Worm (Caenorhabditis elegans) whole organism, early embryonic: ENCODE measurements around the gene ZK154.4.

Experiments
- B0310.2 ChIP-seq: sonication (generic microtip); optimal IDR thresholded peaks from 2 replicates; lab custom pipeline; 2016; ENCODE audit warnings: mild to moderate bottlenecking, missing genetic modification characterization, missing compliant biosample characterization
- F13C5.2 ChIP-seq: sonication (generic microtip); optimal IDR thresholded peaks from 2 replicates; lab custom pipeline; 2017; ENCODE audit warnings: mild to moderate bottlenecking, missing genetic modification characterization, inconsistent platforms, missing compliant biosample characterization
- aly-1 ChIP-seq: sonication (generic microtip); optimal IDR thresholded peaks from 2 replicates; lab custom pipeline; 2016; ENCODE audit warnings: missing genetic modification characterization, missing compliant biosample characterization
- ama-1 ChIP-seq: fragments of 150-350 bp; optimal IDR thresholded peaks from 2 replicates; lab custom pipeline; 2014
- ceh-13 ChIP-seq: fragments of 200-800 bp; sonication (Bioruptor generic); optimal IDR thresholded peaks from 2 replicates; lab custom pipeline; 2018; ENCODE audit warnings: mild to moderate bottlenecking, missing genetic modification characterization, missing compliant biosample characterization
- ceh-36 ChIP-seq: sonication (generic microtip); optimal IDR thresholded peaks from 2 replicates; lab custom pipeline; 2016; ENCODE audit warnings: missing genetic modification characterization, inconsistent platforms, missing compliant biosample characterization
- ets-7 ChIP-seq: sonication (generic microtip); optimal IDR thresholded peaks from 2 replicates; lab custom pipeline; 2016; ENCODE audit warnings: missing genotype, missing genetic modification characterization, missing compliant biosample characterization
- flt-1 ChIP-seq: fragments of 200-800 bp; sonication (Bioruptor generic); IDR thresholded peaks from 2 replicates; pipeline ENCODE4 v1.3.6; 2022; ENCODE audit warnings: missing genetic modification characterization, missing compliant biosample characterization
- hmbx-1 ChIP-seq: sonication (generic microtip); optimal IDR thresholded peaks from 2 replicates; lab custom pipeline; 2016; ENCODE audit warnings: mild to moderate bottlenecking, missing genetic modification characterization, missing compliant biosample characterization
- hmg-4 ChIP-seq: fragments of 200-800 bp; sonication (Bioruptor generic); optimal IDR thresholded peaks from 2 replicates; lab custom pipeline; 2018; ENCODE audit warnings: mild to moderate bottlenecking, missing genetic modification characterization, missing compliant biosample characterization
- hnd-1 ChIP-seq: sonication (generic microtip); optimal IDR thresholded peaks from 2 replicates; lab custom pipeline; 2016; ENCODE audit warnings: missing genetic modification characterization, missing compliant biosample characterization
- pes-1 ChIP-seq: fragments of 200-800 bp; sonication (Bioruptor generic); IDR thresholded peaks from 2 replicates; pipeline ENCODE4 v1.3.6; 2022; ENCODE audit warnings: missing genetic modification reagents, missing genetic modification characterization, missing compliant biosample characterization
- scrt-1 ChIP-seq: fragments of 200-800 bp; sonication (Bioruptor generic); IDR thresholded peaks from 2 replicates; pipeline ENCODE4 v1.3.6; 2022; ENCODE audit warnings: missing genetic modification characterization, missing compliant biosample characterization
- sea-1 ChIP-seq: fragments of 200-800 bp; sonication (Bioruptor generic); conservative IDR thresholded peaks from 2 replicates; pipeline ENCODE4 v1.3.6; 2022; ENCODE audit warnings: missing genetic modification characterization, missing compliant biosample characterization
- tbx-11 ChIP-seq: fragments of 200-800 bp; sonication (Bioruptor generic); IDR thresholded peaks from 2 replicates; pipeline ENCODE4 v1.3.6; 2022; ENCODE audit warnings: missing genetic modification characterization, missing compliant biosample characterization
- tbx-37 ChIP-seq: fragments of 200-800 bp; sonication (Bioruptor generic); conservative IDR thresholded peaks from 2 replicates; pipeline ENCODE4 v1.3.6; 2022; ENCODE audit warnings: missing genetic modification reagents, missing genetic modification characterization, missing compliant biosample characterization
- tra-4 ChIP-seq: sonication (generic microtip); optimal IDR thresholded peaks from 2 replicates; lab custom pipeline; 2017; ENCODE audit warnings: missing genetic modification characterization, missing compliant biosample characterization

The ZK154.4 gene

DNA sequence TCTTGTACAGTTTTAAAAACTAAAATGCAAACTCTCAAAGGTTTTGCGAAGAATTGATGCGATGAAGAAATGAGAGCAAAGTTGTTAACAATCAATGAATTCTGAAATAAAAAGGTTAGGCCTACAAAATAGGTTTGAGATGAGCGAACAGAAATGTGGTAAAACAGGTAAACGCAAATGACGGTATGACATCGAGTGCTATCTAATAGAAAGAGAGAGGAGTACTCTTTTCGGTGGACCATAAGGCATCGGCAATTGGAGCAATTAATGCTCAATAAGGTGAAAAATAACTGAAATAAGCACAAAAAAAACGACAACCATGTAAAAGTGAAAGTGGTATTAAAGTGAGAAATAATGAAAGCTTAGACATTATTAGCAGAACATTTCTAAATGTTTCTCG, 46.0 kb downstream of the ZK154.4 start, which contains the start of gene set-12:
TSS of gene set-12 (minus strand) at position 101 of the 400 bp plus-strand sequence.
- TF ChIP-seq flt-1 (GFP tag; lab: Robert Waterston, UW): no peak
- no peak for TF ChIP-seq scrt-1
- no peak for TF ChIP-seq ceh-13 (GFP tag; lab: Kevin White, UChicago)
- TF ChIP-seq sea-1: no peak
- no peak for TF ChIP-seq B0310.2 (tag; lab: Kevin White, UChicago)
- no peak for TF ChIP-seq ceh-36
- no peak for TF ChIP-seq aly-1 (tag; lab: Kevin White, UChicago)
- no peak for TF ChIP-seq F13C5.2 (tag; lab: Kevin White, UChicago)
- no peak for TF ChIP-seq tbx-37 (GFP tag; lab: Robert Waterston, UW)
- TF ChIP-seq pes-1 (GFP tag; lab: Robert Waterston, UW): no peak
- TF ChIP-seq tra-4 (tag; lab: Kevin White, UChicago): no peak
- no peak for TF ChIP-seq hmbx-1 (tag; lab: Kevin White, UChicago)

DNA sequence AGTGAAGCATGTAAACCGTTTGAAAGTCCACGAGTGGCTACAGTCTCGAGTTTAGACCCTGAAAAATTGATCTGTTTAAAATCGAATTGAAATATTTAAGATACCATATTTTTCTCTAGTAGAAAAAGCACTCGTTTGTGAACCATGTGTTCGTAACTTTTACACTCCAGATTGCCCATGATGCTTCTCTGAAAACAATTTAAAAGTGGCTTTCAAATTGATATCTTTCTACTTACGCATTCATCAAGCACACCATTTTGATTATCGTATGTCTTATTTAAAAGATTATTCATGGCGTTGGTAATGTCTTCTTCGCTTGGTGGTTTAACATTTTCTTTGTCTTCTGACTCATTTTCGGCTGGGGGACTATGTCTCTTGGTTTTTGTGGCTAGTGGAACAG, 48.6 kb downstream of the ZK154.4 start:
- TF ChIP-seq ceh-36 (no peak), ets-7 (tag; lab: Kevin White, UChicago) (no peak), tra-4 (tag; lab: Kevin White, UChicago) (no peak), ceh-13 (GFP tag; lab: Kevin White, UChicago) (no peak), flt-1 (GFP tag; lab: Robert Waterston, UW) (no peak), tbx-37 (GFP tag; lab: Robert Waterston, UW) (no peak), F13C5.2 (tag; lab: Kevin White, UChicago) (no peak), B0310.2 (tag; lab: Kevin White, UChicago) (no peak), scrt-1 (no peak), hmg-4 (no peak), pes-1 (GFP tag; lab: Robert Waterston, UW) (no peak), aly-1 (tag; lab: Kevin White, UChicago) (no peak), sea-1 (no peak), hmbx-1 (tag; lab: Kevin White, UChicago) (no peak)

DNA sequence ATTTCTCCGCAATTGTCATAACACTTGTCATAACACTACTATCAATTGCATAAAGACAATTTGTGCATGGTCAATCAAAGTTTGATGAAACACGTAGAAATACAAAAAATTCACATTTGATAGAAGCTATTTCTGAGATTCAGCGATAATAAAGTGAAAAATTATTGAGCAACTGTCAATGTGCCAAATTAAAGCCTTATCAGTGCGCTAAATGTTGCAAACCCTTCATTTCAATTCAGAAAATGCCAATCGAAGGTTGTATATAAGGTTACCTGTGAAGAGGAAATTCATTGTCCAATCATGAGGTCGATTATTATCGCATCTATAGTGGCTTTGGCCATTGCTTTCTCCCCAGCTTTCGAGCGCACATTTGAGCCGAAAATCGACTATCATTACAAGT, 54.6 kb downstream of the ZK154.4 start, which contains the start of gene vit-1:
TSS of gene vit-1 (plus strand) at position 289 of the 400 bp plus-strand sequence.
- TF ChIP-seq tbx-11 (GFP tag; lab: Robert Waterston, UW): no peak
- no peak for TF ChIP-seq F13C5.2 (tag; lab: Kevin White, UChicago)
- TF ChIP-seq aly-1 (tag; lab: Kevin White, UChicago): no peak
- TF ChIP-seq ceh-13 (GFP tag; lab: Kevin White, UChicago): no peak
- no peak for TF ChIP-seq ets-7 (tag; lab: Kevin White, UChicago)
- TF ChIP-seq tra-4 (tag; lab: Kevin White, UChicago): no peak
- no peak for TF ChIP-seq hmbx-1 (tag; lab: Kevin White, UChicago)
- TF ChIP-seq scrt-1: no peak
- TF ChIP-seq ama-1: no peak
- no peak for TF ChIP-seq tbx-37 (GFP tag; lab: Robert Waterston, UW)
- no peak for TF ChIP-seq sea-1
- no peak for TF ChIP-seq hnd-1 (tag; lab: Kevin White, UChicago)
- TF ChIP-seq B0310.2 (tag; lab: Kevin White, UChicago): no peak
